Fruit fly (Drosophila melanogaster) Kc167 (cell line): ENCODE data around the gene CG32708.

Experiments
- Myc ChIP-seq: fragments of >200 bp; optimal IDR thresholded peaks from 2 replicates; lab custom pipeline; 2017; ENCODE audit warnings: missing external identifiers
- Sin3A ChIP-seq: fragments of >200 bp; optimal IDR thresholded peaks from 2 replicates; lab custom pipeline; 2018; ENCODE audit warnings: missing external identifiers
- h ChIP-seq: fragments of >200 bp; optimal IDR thresholded peaks from 3 replicates; lab custom pipeline; 2018; ENCODE audit warnings: missing external identifiers
- insv ChIP-seq: fragments of >200 bp; optimal IDR thresholded peaks from 3 replicates; lab custom pipeline; 2018; ENCODE audit warnings: missing external identifiers
- psq ChIP-seq: fragments of >200 bp; optimal IDR thresholded peaks from 2 replicates; lab custom pipeline; 2017; ENCODE audit warnings: missing external identifiers
- ttk ChIP-seq: sonication (Bioruptor generic); optimal IDR thresholded peaks from 2 replicates; lab custom pipeline; 2017; ENCODE audit warnings: missing external identifiers

The CG32708 gene

dm6 chrX:9085726-9086125 lies at the start of gene CG32708:
CG32708 (plus strand) TSS chrX:9085932.
- TF ChIP-seq insv (lab: Kevin White, UChicago) (no peak), Myc (lab: Kevin White, UChicago) (no peak), ttk (lab: Kevin White, UChicago) (no peak), Sin3A (lab: Kevin White, UChicago) (no peak), h (lab: Kevin White, UChicago) (no peak), psq (lab: Kevin White, UChicago) (no peak)

dm6 chrX:9036113-9036512 lies 49.6 kb upstream of the CG32708 start:
- TF ChIP-seq ttk (lab: Kevin White, UChicago) = no peak
- no peak for TF ChIP-seq Myc (lab: Kevin White, UChicago)
- TF ChIP-seq psq (lab: Kevin White, UChicago) = no peak
- no peak for TF ChIP-seq Sin3A (lab: Kevin White, UChicago)
- TF ChIP-seq insv (lab: Kevin White, UChicago) = no peak
- no peak for TF ChIP-seq h (lab: Kevin White, UChicago)

dm6 chrX:9038778-9039177 lies 47.0 kb upstream of the CG32708 start:
- TF ChIP-seq Sin3A (lab: Kevin White, UChicago) (no peak), h (lab: Kevin White, UChicago) (no peak), insv (lab: Kevin White, UChicago) (no peak), ttk (lab: Kevin White, UChicago) (no peak), Myc (lab: Kevin White, UChicago) (no peak), psq (lab: Kevin White, UChicago) (no peak)

DNA sequence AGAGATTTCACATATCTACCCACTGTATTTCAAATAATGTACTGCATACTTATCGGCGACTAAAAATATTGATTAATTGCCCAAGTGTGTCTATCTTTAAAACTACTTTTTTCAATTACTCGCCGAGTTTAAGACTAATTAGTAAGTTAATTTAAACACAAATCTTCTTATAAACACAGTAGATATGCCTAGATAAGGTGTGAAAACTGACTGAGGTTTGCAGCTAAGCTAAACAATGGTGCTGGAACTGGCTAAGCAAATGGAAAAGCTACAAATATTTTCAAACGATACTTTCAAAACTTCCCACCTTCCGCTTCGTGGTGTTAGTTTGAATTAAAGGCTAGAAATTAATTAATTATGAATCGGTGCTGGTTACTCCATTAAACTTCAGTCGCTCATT lies 44.9 kb upstream of the CG32708 start:
- TF ChIP-seq Myc (lab: Kevin White, UChicago) = no peak
- no peak for TF ChIP-seq Sin3A (lab: Kevin White, UChicago)
- no peak for TF ChIP-seq psq (lab: Kevin White, UChicago)
- no peak for TF ChIP-seq h (lab: Kevin White, UChicago)
- no peak for TF ChIP-seq ttk (lab: Kevin White, UChicago)
- no peak for TF ChIP-seq insv (lab: Kevin White, UChicago)

DNA sequence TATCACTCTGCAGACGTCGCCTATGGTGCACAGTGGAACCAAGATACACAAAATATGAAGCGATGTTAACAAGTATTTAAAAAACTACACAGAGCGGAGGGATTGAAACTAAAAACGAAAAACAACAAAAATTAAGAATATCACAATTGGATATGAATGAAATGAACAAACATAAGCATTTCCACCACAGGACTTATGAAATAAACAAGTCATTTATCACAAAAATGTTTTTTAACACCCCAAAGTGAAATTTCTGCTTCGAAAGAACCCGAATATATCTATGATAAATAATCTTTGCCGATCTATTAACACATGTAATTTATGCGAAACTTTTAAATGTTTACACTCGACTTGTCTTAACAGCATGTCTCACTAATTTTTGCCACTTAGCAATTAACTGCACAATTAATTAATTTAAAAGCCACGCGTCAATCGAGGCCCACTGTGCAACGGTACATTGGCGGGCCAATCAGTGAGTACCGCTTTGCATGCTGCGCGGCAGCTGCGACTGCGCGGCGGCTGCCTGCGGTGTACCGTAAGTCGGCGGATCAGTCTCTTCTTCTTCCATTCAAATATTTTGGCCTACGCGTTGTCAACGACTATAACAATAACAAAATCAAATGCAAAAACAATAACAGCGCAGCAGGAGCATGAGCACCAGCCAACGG lies 43.8 kb upstream of the CG32708 start:
- no peak for TF ChIP-seq insv (lab: Kevin White, UChicago)
- no peak for TF ChIP-seq psq (lab: Kevin White, UChicago)
- TF ChIP-seq Myc (lab: Kevin White, UChicago) = no peak
- no peak for TF ChIP-seq h (lab: Kevin White, UChicago)
- no peak for TF ChIP-seq Sin3A (lab: Kevin White, UChicago)
- no peak for TF ChIP-seq ttk (lab: Kevin White, UChicago)

DNA sequence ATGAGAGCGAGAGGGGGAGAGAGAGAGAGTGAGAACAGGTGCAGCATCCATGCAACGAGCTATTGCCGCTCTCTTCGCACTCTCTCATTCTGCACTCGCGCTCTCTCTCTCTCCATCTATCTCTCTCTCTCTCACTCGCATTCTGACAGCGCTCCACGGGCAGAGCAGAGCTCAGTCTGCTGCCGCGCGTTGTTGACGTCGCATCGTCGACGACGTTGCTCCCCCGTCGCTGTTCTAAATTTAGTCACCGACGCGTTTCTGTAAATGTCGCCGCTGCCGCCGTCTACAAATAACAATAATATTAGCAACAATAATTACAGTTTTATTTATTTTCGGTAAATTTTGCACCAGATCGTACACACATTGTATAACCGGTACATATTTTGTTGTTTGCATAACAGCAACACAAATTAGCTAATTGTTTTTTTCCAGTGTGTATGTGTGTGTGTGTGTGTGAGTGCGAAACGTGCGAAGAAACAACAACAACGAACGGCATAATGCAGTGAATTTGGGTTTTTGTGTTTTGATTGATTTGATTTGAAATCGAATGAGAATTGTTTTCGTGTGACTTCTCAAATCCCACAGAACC lies 43.2 kb upstream of the CG32708 start:
- TF ChIP-seq Myc (lab: Kevin White, UChicago) = no peak
- no peak for TF ChIP-seq insv (lab: Kevin White, UChicago)
- no peak for TF ChIP-seq Sin3A (lab: Kevin White, UChicago)
- no peak for TF ChIP-seq ttk (lab: Kevin White, UChicago)
- no peak for TF ChIP-seq h (lab: Kevin White, UChicago)
- no peak for TF ChIP-seq psq (lab: Kevin White, UChicago)

dm6 chrX:9043711-9044505 lies 41.8 kb upstream of the CG32708 start:
- TF ChIP-seq insv (lab: Kevin White, UChicago) = no peak
- no peak for TF ChIP-seq Myc (lab: Kevin White, UChicago)
- no peak for TF ChIP-seq ttk (lab: Kevin White, UChicago)
- TF ChIP-seq h (lab: Kevin White, UChicago) = no peak
- TF ChIP-seq Sin3A (lab: Kevin White, UChicago) = no peak
- TF ChIP-seq psq (lab: Kevin White, UChicago) = no peak

DNA sequence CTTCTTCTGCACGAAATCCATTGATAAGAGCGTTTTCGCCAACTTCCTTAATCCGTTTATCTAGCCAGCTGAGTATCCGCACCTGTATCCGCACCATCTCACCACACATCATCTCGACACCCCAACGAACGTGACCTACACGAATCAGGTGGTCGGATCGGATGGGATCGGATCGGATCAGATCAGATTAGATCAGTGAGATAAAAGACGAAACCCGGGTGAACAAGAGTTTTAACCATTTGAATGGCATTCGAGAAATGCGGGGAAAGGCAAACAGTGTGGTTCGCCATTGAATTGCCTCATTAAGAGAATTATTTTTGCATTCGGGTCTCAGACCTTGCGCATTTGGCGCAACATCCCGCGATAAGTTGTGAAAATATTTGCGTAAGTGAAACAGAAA lies 40.9 kb upstream of the CG32708 start:
- TF ChIP-seq psq (lab: Kevin White, UChicago) (no peak), h (lab: Kevin White, UChicago) (no peak), ttk (lab: Kevin White, UChicago) (no peak), Sin3A (lab: Kevin White, UChicago) (no peak), Myc (lab: Kevin White, UChicago) (no peak), insv (lab: Kevin White, UChicago) (no peak)

- TF ChIP-seq Myc (lab: Kevin White, UChicago) = no peak
- TF ChIP-seq Sin3A (lab: Kevin White, UChicago) = no peak
- no peak for TF ChIP-seq ttk (lab: Kevin White, UChicago)
Measured at dm6 chrX:9046383-9046941, 39.3 kb upstream of the CG32708 start.

dm6 chrX:9046986-9047385 lies 38.7 kb upstream of the CG32708 start:
- TF ChIP-seq Sin3A (lab: Kevin White, UChicago) (no peak), h (lab: Kevin White, UChicago) (no peak)
